Fruit fly (Drosophila melanogaster): ENCODE data around the gene CG12012.

DNA sequence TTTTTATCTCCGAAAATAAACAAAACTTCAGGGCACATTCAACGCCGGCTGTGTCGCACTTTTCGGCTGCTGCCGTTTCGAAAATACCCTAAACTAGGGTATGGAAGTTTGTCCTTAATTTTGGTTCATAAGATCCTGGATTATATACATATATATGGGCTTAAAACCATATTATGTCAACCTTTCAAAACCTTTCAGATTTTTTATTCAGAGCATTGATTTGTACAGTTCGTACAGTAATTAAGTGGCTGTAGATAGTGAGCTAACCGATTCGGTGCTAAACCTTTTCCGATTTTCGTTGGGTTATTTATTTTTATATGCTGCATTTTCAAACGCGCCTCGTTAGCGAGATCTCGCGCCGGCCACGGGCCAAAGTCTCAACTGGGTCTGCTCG, 13.1 kb downstream of the CG12012 start:
- TF ChIP-seq cic (GFP tag; optimal IDR thresholded peaks at IDR 0.05), result no peak
- TF ChIP-seq CG14711 (tag; optimal IDR thresholded peaks at IDR 0.05), result no peak
- no peak for TF ChIP-seq CG12768 (GFP tag; optimal IDR thresholded peaks at IDR 0.05)
- TF ChIP-seq Mnt (GFP tag; optimal IDR thresholded peaks at IDR 0.05), result no peak

All from whole organism, adult.